Fruit fly (Drosophila melanogaster) whole organism, pupa: Measurements from ENCODE around the gene CG12307.

ENCODE experiments used
- CG10348 ChIP-seq: fragments of 200-800 bp; sonication (Bioruptor generic); IDR thresholded peaks from 2 replicates; pipeline ENCODE4 v1.3.6; 2022; ENCODE audit warnings: missing biosample characterization, missing genetic modification characterization
- CG12605 ChIP-seq: fragments of 200-800 bp; sonication (Bioruptor generic); IDR thresholded peaks from 2 replicates; pipeline ENCODE4 v1.3.6; 2022; ENCODE audit warnings: missing biosample characterization, missing genetic modification characterization
- CG13204 ChIP-seq: fragments of 200-800 bp; sonication (Bioruptor generic); optimal IDR thresholded peaks from 2 replicates; lab custom pipeline; 2018; ENCODE audit warnings: missing biosample characterization, mild to moderate bottlenecking, missing genetic modification characterization, moderate library complexity
- CG14655 ChIP-seq: fragments of 200-800 bp; sonication (Bioruptor generic); optimal IDR thresholded peaks from 3 replicates; lab custom pipeline; 2017; ENCODE audit warnings: mild to moderate bottlenecking, missing biosample characterization, missing genetic modification reagents, missing genetic modification characterization
- CG15710 ChIP-seq: fragments of 200-800 bp; sonication (Bioruptor generic); optimal IDR thresholded peaks from 2 replicates; lab custom pipeline; 2018; ENCODE audit warnings: missing biosample characterization, mild to moderate bottlenecking, missing genetic modification characterization, moderate library complexity
- CG17806 ChIP-seq: fragments of 200-800 bp; sonication (Bioruptor generic); optimal IDR thresholded peaks from 2 replicates; lab custom pipeline; 2018; ENCODE audit warnings: missing biosample characterization, mild to moderate bottlenecking, missing genetic modification characterization, moderate library complexity
- CG32121 ChIP-seq: fragments of 200-800 bp; sonication (Bioruptor generic); IDR thresholded peaks from 2 replicates; pipeline ENCODE4 v1.3.6; 2022; ENCODE audit warnings: missing biosample characterization, missing genetic modification characterization
- CG34367 ChIP-seq: fragments of 200-800 bp; sonication (Bioruptor generic); optimal IDR thresholded peaks from 2 replicates; lab custom pipeline; 2018; ENCODE audit warnings: missing biosample characterization, mild to moderate bottlenecking, missing genetic modification characterization
- CG4496 ChIP-seq: fragments of 200-800 bp; sonication (Bioruptor generic); IDR thresholded peaks from 3 replicates; pipeline ENCODE4 v1.3.6; 2022; ENCODE audit warnings: missing biosample characterization, missing genetic modification characterization
- CG8159 ChIP-seq: fragments of 200-800 bp; sonication (Bioruptor generic); optimal IDR thresholded peaks from 3 replicates; lab custom pipeline; 2018; ENCODE audit warnings: missing biosample characterization, mild to moderate bottlenecking, missing genetic modification characterization, moderate library complexity
- CG8301 ChIP-seq: fragments of 200-800 bp; sonication (Bioruptor generic); optimal IDR thresholded peaks from 2 replicates; lab custom pipeline; 2018; ENCODE audit warnings: missing biosample characterization, mild to moderate bottlenecking, missing genetic modification characterization
- CG9948 ChIP-seq: fragments of 200-800 bp; sonication (Bioruptor generic); optimal IDR thresholded peaks from 2 replicates; lab custom pipeline; 2018; ENCODE audit warnings: missing biosample characterization, mild to moderate bottlenecking, missing genetic modification characterization, moderate library complexity
- D1 ChIP-seq: fragments of 200-800 bp; sonication (Bioruptor generic); optimal IDR thresholded peaks from 2 replicates; lab custom pipeline; 2018; ENCODE audit warnings: missing biosample characterization, mild to moderate bottlenecking, missing genetic modification characterization, moderate library complexity
- EcR ChIP-seq: fragments of 200-800 bp; sonication (Bioruptor generic); optimal IDR thresholded peaks from 3 replicates; lab custom pipeline; 2019; ENCODE audit warnings: missing biosample characterization, missing genetic modification characterization, mild to moderate bottlenecking, moderate library complexity, missing genetic modification reagents
- Ets98B ChIP-seq: fragments of 200-800 bp; sonication (Bioruptor generic); IDR thresholded peaks from 2 replicates; pipeline ENCODE4 v1.3.6; 2022; ENCODE audit warnings: missing biosample characterization, missing genetic modification characterization
- Pif1A ChIP-seq: fragments of 200-800 bp; sonication (Bioruptor generic); optimal IDR thresholded peaks from 3 replicates; lab custom pipeline; 2016; ENCODE audit warnings: missing biosample characterization, missing genetic modification characterization
- Pif1B ChIP-seq: fragments of 200-800 bp; sonication (Bioruptor generic); optimal IDR thresholded peaks from 3 replicates; lab custom pipeline; 2016; ENCODE audit warnings: missing biosample characterization, missing genetic modification characterization
- Snoo ChIP-seq: fragments of 200-800 bp; sonication (Bioruptor generic); optimal IDR thresholded peaks from 3 replicates; lab custom pipeline; 2017; ENCODE audit warnings: missing biosample characterization, mild to moderate bottlenecking, missing genetic modification characterization, inconsistent platforms
- fd96Ca ChIP-seq: fragments of 200-800 bp; sonication (Bioruptor generic); IDR thresholded peaks from 3 replicates; pipeline ENCODE4 v1.3.6; 2022; ENCODE audit warnings: missing biosample characterization, missing genetic modification characterization
- gl ChIP-seq: fragments of 200-800 bp; sonication (Bioruptor generic); optimal IDR thresholded peaks from 2 replicates; lab custom pipeline; 2018; ENCODE audit warnings: missing biosample characterization, mild to moderate bottlenecking, missing genetic modification characterization
- rn ChIP-seq: fragments of 200-800 bp; sonication (Bioruptor generic); IDR thresholded peaks from 2 replicates; pipeline ENCODE4 v1.3.6; 2022; ENCODE audit warnings: missing biosample characterization, missing genetic modification characterization

The CG12307 gene

DNA sequence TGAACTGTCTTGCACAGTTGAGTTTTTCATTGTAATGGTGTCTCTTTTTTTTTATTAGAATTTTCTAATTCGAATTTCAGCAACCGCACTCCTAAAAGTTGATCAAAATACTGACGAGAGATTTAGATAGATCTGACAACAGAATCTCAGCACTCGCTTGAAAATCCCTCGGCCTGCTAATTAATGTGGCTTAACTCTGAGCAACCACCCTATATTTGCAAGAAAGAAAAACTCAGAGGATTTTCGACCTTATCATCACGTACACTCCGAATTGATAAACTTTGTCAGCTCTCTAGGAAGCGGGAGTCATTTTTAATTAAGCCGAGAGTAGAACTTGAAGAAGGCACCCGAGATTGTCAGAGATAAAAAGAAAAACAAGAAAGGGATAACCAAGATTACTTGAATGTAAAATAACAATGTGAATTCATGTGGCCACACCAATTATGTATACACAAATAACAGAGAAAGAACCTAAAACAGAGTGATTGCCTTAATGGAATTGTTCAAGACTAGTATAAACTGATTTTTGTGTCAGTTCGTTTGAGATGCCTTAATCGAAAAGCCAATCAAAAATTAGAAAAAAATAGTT is at the start of gene CG12307, which contains the start of gene CG4983:
Gene CG12307, minus strand, starts transcription at position 101 of the 589 bp plus-strand sequence.
Gene CG4983, plus strand, starts transcription at position 539 of the 589 bp plus-strand sequence.
- TF ChIP-seq CG9948 (tag; lab: Kevin White, UChicago) (no peak), Snoo (no peak), rn (no peak), CG14655 (no peak), CG34367 (tag; lab: Kevin White, UChicago) (no peak), Pif1A (no peak)

DNA sequence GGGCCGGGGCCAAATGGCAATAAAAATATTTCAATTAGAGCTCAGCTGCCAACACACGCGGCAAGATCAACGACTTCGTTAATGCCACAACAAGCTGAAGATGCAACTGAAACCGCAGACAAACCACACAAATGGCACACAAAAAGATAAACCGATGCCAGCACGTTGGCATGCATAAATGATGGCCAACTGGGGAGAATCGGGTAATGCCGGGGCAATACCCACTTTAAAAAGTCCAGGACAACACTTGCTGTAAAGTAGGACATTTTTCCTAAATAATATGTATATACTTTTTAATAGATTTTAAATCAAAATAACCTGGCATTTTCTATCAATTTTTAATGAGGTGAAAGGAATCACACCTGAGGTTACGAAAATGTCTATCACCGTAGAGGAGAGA is 42.7 kb upstream of the CG12307 start, which contains the start of gene CG4988:
Gene CG4988, plus strand, starts transcription at position 301 of the 400 bp plus-strand sequence.
- TF ChIP-seq Pif1A: no peak
- TF ChIP-seq CG15710: no peak
- TF ChIP-seq CG8159 (tag; lab: Kevin White, UChicago): no peak
- TF ChIP-seq Snoo: no peak
- TF ChIP-seq CG8301 (tag; lab: Kevin White, UChicago): no peak
- no peak for TF ChIP-seq CG34367 (tag; lab: Kevin White, UChicago)
- no peak for TF ChIP-seq CG32121 (GFP tag; lab: Robert Waterston, UW)
- no peak for TF ChIP-seq CG17806 (tag; lab: Kevin White, UChicago)
- no peak for TF ChIP-seq CG4496 (GFP tag; lab: Robert Waterston, UW)
- no peak for TF ChIP-seq CG14655
- TF ChIP-seq gl: no peak
- TF ChIP-seq EcR (GFP tag; lab: Kevin White, UChicago): no peak
- TF ChIP-seq Ets98B (GFP tag; lab: Robert Waterston, UW): no peak
- no peak for TF ChIP-seq CG10348 (GFP tag; lab: Robert Waterston, UW)
- TF ChIP-seq fd96Ca: no peak
- no peak for TF ChIP-seq CG13204 (GFP tag; lab: Kevin White, UChicago)
- no peak for TF ChIP-seq Pif1B (GFP tag; lab: Kevin White, UChicago)
- no peak for TF ChIP-seq CG12605 (GFP tag; lab: Robert Waterston, UW)

DNA sequence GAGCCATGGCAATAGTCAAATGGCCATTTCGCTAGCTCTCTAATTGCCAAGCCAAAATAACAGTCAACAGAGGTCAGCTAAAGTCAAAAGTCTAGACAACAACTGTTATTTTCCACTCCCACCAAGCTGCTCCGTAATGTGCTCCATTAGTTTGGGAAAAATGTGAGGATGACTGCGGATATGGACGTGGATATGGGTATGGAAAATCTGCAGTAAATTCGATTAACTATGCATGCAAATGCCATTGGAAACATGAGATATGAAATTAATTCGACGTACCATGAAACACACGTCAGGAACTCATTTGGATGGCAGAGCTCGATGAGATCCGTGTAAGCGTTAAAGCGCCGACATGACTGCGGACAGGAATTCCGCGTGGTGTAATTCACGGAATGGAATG is 11.1 kb upstream of the CG12307 start, which contains the start of gene CG44477:
Gene CG44477, plus strand, starts transcription at position 301 of the 400 bp plus-strand sequence.
- TF ChIP-seq CG17806 (tag; lab: Kevin White, UChicago): no peak
- no peak for TF ChIP-seq CG9948 (tag; lab: Kevin White, UChicago)
- no peak for TF ChIP-seq rn

DNA sequence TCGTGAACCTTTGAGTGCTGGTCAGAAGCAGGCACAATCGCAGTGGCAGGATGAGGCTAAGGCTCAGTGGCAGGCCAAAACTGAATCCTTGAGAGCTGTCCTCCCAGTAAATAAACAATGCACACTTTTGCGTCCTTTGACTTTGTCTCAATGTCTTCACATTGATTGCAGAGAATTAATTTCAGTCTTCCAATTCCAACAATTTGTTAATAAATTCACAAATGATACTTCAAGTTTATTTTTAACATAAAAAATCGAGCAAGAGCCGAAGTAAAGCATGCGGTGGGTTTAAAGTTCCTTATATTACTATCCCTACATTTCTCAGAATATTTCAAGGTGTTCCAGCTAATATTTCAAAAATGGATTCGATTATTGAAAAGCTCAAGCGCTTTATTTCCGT is 5.3 kb upstream of the CG12307 start, which contains the start of gene CG43167:
Gene CG43167, plus strand, starts transcription at position 301 of the 400 bp plus-strand sequence.
- TF ChIP-seq CG14655: no peak
- no peak for TF ChIP-seq CG34367 (tag; lab: Kevin White, UChicago)
- no peak for TF ChIP-seq Snoo
- TF ChIP-seq CG8159 (tag; lab: Kevin White, UChicago): no peak
- TF ChIP-seq rn: no peak
- TF ChIP-seq CG13204 (GFP tag; lab: Kevin White, UChicago): no peak
- no peak for TF ChIP-seq CG12605 (GFP tag; lab: Robert Waterston, UW)
- TF ChIP-seq CG15710: no peak
- no peak for TF ChIP-seq CG8301 (tag; lab: Kevin White, UChicago)
- TF ChIP-seq CG4496 (GFP tag; lab: Robert Waterston, UW): no peak
- no peak for TF ChIP-seq CG32121 (GFP tag; lab: Robert Waterston, UW)
- TF ChIP-seq Pif1A: no peak
- no peak for TF ChIP-seq Pif1B (GFP tag; lab: Kevin White, UChicago)
- TF ChIP-seq D1: no peak
- TF ChIP-seq CG9948 (tag; lab: Kevin White, UChicago): no peak
- no peak for TF ChIP-seq EcR (GFP tag; lab: Kevin White, UChicago)

DNA sequence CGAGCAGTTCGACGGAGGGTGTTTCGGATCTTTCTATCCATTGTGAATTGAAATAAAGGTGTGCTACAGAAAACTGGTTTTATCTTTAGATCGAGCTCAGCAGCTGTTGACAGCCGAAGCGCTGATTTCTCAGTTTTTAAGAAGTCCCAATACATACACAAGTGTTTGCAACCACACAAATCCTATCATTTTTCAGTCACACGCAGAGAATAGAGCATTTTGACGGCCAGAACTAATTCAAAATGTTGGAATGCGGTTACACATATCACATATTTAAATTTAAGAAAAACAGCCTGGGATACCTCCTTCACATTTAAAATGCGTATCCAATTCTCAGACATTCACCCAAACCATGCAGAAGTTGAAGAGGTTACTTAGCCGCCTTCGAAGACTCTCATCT is 3.1 kb downstream of the CG12307 start, which contains the start of gene CG6614:
Gene CG6614, minus strand, starts transcription at position 101 of the 400 bp plus-strand sequence.
- TF ChIP-seq Snoo: no peak
- TF ChIP-seq CG14655: no peak
- TF ChIP-seq CG10348 (GFP tag; lab: Robert Waterston, UW): no peak
- TF ChIP-seq fd96Ca: no peak
- TF ChIP-seq D1: no peak

DNA sequence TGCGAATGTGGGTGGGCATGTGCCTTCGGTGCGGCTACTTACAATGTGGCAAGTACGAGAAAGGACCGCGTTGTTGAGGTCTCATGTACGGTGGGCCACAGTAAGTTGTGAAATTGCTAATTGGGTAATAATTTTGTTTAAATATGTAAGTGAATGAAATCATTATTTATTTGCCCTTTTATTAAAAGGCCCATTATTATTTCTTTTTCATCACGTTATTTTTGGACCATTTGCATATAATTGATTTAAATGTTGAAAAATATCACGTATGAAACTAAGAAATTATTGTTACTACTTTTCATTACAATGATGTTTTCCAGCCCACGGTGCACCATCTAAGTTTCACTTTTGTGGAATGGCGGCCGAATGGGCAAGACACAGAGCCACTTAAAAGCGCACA is 23.5 kb downstream of the CG12307 start:
- TF ChIP-seq CG14655: no peak

DNA sequence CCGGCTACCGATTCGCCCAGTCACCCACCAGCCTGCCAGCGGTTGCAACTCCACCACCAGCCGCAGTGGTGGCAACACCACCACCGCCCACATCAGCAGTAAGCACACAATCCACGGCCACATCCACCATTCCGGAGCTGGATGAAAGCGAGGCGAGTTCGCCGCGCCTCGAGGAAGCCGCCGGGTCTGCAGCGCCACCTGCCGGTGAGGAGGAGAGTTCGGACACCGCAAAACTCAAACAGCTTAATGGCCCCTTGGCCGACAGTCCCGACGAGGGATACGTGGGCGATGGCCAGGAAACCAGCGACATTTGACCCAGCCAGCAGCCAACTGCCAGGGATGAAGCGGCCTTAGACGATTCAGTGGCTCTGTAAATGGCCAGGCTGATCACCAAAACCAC is 27.6 kb downstream of the CG12307 start:
- TF ChIP-seq Pif1A (no peak), CG14655 (no peak), Snoo (no peak), gl (no peak), CG13204 (GFP tag; lab: Kevin White, UChicago) (no peak), CG9948 (tag; lab: Kevin White, UChicago) (no peak), CG34367 (tag; lab: Kevin White, UChicago) (no peak), fd96Ca (no peak), CG4496 (GFP tag; lab: Robert Waterston, UW) (no peak), CG8301 (tag; lab: Kevin White, UChicago) (no peak), Pif1B (GFP tag; lab: Kevin White, UChicago) (no peak), CG10348 (GFP tag; lab: Robert Waterston, UW) (no peak)
